Fruit fly (Drosophila melanogaster) whole organism, embryonic: ENCODE data around the gene CG34136.
A peak's percentile ranks its signal among the peaks of the same experiment; 100 is the strongest.

Experiments used
- Bgb ChIP-seq: fragments of 200-800 bp; sonication (Bioruptor generic); IDR thresholded peaks from 2 replicates; pipeline ENCODE4 v1.3.6; 2022; ENCODE audit warnings: missing biosample characterization, missing genetic modification characterization; ENCODE audit not compliant: partially characterized antibody
- CG11696 ChIP-seq: fragments of 200-800 bp; sonication (Bioruptor generic); IDR thresholded peaks from 2 replicates; pipeline ENCODE4 v1.3.6; 2022; ENCODE audit warnings: missing biosample characterization, missing genetic modification characterization
- CG12219 ChIP-seq: fragments of 200-800 bp; sonication (Bioruptor generic); optimal IDR thresholded peaks from 3 replicates; lab custom pipeline; 2018; ENCODE audit warnings: missing biosample characterization, mild to moderate bottlenecking, missing genetic modification characterization
- CG31365 ChIP-seq: fragments of 200-800 bp; sonication (Bioruptor generic); optimal IDR thresholded peaks from 2 replicates; lab custom pipeline; 2018; ENCODE audit warnings: missing biosample characterization, mild to moderate bottlenecking, missing genetic modification characterization
- CG7839 ChIP-seq: fragments of 200-800 bp; sonication (Bioruptor generic); optimal IDR thresholded peaks from 3 replicates; lab custom pipeline; 2018; ENCODE audit warnings: missing biosample characterization, mild to moderate bottlenecking, missing genetic modification characterization, moderate library complexity
- CG9609 ChIP-seq: fragments of 200-800 bp; sonication (Bioruptor generic); optimal IDR thresholded peaks from 3 replicates; lab custom pipeline; 2016; ENCODE audit warnings: missing biosample characterization, missing genetic modification characterization
- GATAe ChIP-seq: fragments of 200-800 bp; sonication (Bioruptor generic); conservative IDR thresholded peaks from 2 replicates; pipeline ENCODE4 v1.3.6; 2022; ENCODE audit warnings: missing biosample characterization, missing genetic modification characterization
- Mad ChIP-seq: fragments of 200-800 bp; sonication (Bioruptor generic); optimal IDR thresholded peaks from 2 replicates; lab custom pipeline; 2016; ENCODE audit warnings: missing biosample characterization, missing genetic modification characterization
- Ravus ChIP-seq: fragments of 200-800 bp; sonication (Bioruptor generic); IDR thresholded peaks from 2 replicates; pipeline ENCODE4 v1.3.6; 2022; ENCODE audit warnings: missing biosample characterization, missing genetic modification characterization
- Taf1 ChIP-seq: fragments of 200-800 bp; sonication (Bioruptor generic); IDR thresholded peaks from 2 replicates; pipeline ENCODE4 v1.3.6; 2022; ENCODE audit warnings: missing biosample characterization, missing genetic modification characterization
- Xbp1 ChIP-seq: fragments of 200-800 bp; sonication (Bioruptor generic); optimal IDR thresholded peaks from 3 replicates; lab custom pipeline; 2016; ENCODE audit warnings: missing biosample characterization, mild to moderate bottlenecking, missing genetic modification characterization
- ara ChIP-seq: fragments of 200-800 bp; sonication (Bioruptor generic); IDR thresholded peaks from 2 replicates; pipeline ENCODE4 v1.3.6; 2022; ENCODE audit warnings: missing biosample characterization, missing genetic modification characterization
- ase ChIP-seq: fragments of 200-800 bp; sonication (Bioruptor generic); IDR thresholded peaks from 3 replicates; pipeline ENCODE4 v1.3.6; 2022; ENCODE audit warnings: missing biosample characterization, missing genetic modification characterization
- ewg ChIP-seq: fragments of 200-800 bp; sonication (Bioruptor generic); optimal IDR thresholded peaks from 3 replicates; lab custom pipeline; 2017; ENCODE audit warnings: mild to moderate bottlenecking, missing biosample characterization, missing genetic modification reagents, missing genetic modification characterization
- gfzf ChIP-seq: fragments of 200-800 bp; sonication (Bioruptor generic); optimal IDR thresholded peaks from 2 replicates; lab custom pipeline; 2016; ENCODE audit warnings: missing biosample characterization, mild to moderate bottlenecking, missing genetic modification characterization, moderate library complexity
- pros ChIP-seq: fragments of 200-800 bp; sonication (Bioruptor generic); optimal IDR thresholded peaks from 3 replicates; lab custom pipeline; 2019; ENCODE audit warnings: missing biosample characterization, mild to moderate bottlenecking, missing genetic modification characterization, moderate library complexity
- rib ChIP-seq: fragments of 200-800 bp; sonication (Bioruptor generic); IDR thresholded peaks from 2 replicates; pipeline ENCODE4 v1.3.6; 2022; ENCODE audit warnings: missing biosample characterization, missing genetic modification characterization
- sc ChIP-seq, 3 experiments: fragments of >200 bp in 2 of 3; fragments of 200-800 bp in 1 of 3; sonication (Bioruptor generic) in 1 of 3; optimal IDR thresholded peaks; 2 replicates in 2 of 3; 3 replicates in 1 of 3; lab custom pipeline; 2017; ENCODE audit warnings: mild to moderate bottlenecking in 1 of 3, missing biosample characterization in 1 of 3, missing genetic modification characterization in 1 of 3, missing genetic modification reagents in 1 of 3
- wor ChIP-seq: fragments of 200-800 bp; sonication (Bioruptor generic); IDR thresholded peaks from 2 replicates; pipeline ENCODE4 v1.3.6; 2022; ENCODE audit warnings: missing biosample characterization, missing genetic modification characterization
- yki ChIP-seq: fragments of >200 bp; optimal IDR thresholded peaks from 3 replicates; lab custom pipeline; 2018

Gene CG34136

DNA sequence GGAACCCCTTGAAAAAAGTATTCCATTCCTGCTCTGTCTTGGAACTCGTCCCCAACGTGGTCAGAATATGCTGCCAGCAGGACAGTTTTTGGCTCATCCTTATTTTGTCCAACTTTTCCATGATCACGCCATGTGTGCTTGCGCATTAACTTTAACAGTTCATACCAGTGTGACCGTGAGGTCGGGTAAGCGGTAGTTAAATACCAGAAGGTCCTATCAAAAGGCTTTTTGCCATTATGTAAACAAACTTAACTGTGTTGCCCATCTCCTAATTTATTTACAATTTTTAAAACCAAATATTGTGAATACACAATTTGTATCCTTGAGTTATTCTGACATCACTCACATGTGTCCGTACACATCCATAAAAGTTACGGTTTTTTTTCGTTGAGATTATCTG lies 51.5 kb downstream of the CG34136 start, which contains the start of gene del (continued):
- no peak for TF ChIP-seq rib
- no peak for TF ChIP-seq CG31365 (tag; lab: Kevin White, UChicago)
- TF ChIP-seq Xbp1 = no peak
- TF ChIP-seq Bgb = no peak
- peak; percentile 76 for TF ChIP-seq ewg (GFP tag; lab: Kevin White, UChicago)
- TF ChIP-seq pros (GFP tag; lab: Kevin White, UChicago) = no peak
- no peak for TF ChIP-seq yki (lab: Kevin White, UChicago)
- no peak for TF ChIP-seq Ravus (GFP tag; lab: Robert Waterston, UW)
- TF ChIP-seq gfzf (GFP tag; lab: Kevin White, UChicago) = peak; percentile 58
- TF ChIP-seq GATAe = no peak
- 0 out of 2 replicates have a peak, but pooled peaks have one; percentile 17 for TF ChIP-seq CG11696 (GFP tag; lab: Robert Waterston, UW)
- no peak for TF ChIP-seq Taf1 (GFP tag; lab: Robert Waterston, UW)
- no peak for TF ChIP-seq CG7839 (tag; lab: Kevin White, UChicago)
- no peak for TF ChIP-seq CG9609 (GFP tag; lab: Kevin White, UChicago)
- no peak for TF ChIP-seq ara (GFP tag; lab: Robert Waterston, UW)
- TF ChIP-seq CG12219 = no peak
- TF ChIP-seq ase (GFP tag; lab: Robert Waterston, UW) = no peak
- TF ChIP-seq Mad (GFP tag; lab: Kevin White, UChicago) = no peak
- TF ChIP-seq wor (GFP tag; lab: Robert Waterston, UW) = no peak
- TF ChIP-seq sc (optimal IDR thresholded peaks at IDR 0.05; lab: Kevin White, UChicago) = no peak
- no peak for TF ChIP-seq sc (GFP tag; optimal IDR thresholded peaks at IDR 0.05; lab: Kevin White, UChicago)
